Fruit fly (Drosophila melanogaster) whole organism, embryonic: ENCODE data around the gene CG15449.
A peak's percentile ranks its signal among the peaks of the same experiment; 100 is the strongest.

Experiments
- Bdp1 ChIP-seq: fragments of 200-800 bp; sonication (Bioruptor generic); optimal IDR thresholded peaks from 3 replicates; lab custom pipeline; 2016; ENCODE audit warnings: missing biosample characterization, missing genetic modification characterization
- BtbVII ChIP-seq: fragments of 200-800 bp; sonication (Bioruptor generic); optimal IDR thresholded peaks from 3 replicates; lab custom pipeline; 2017; ENCODE audit warnings: missing biosample characterization, mild to moderate bottlenecking, missing genetic modification characterization
- CG11398 ChIP-seq: fragments of 200-800 bp; sonication (Bioruptor generic); optimal IDR thresholded peaks from 2 replicates; lab custom pipeline; 2016; ENCODE audit warnings: missing biosample characterization, missing genetic modification characterization
- CG11696 ChIP-seq: fragments of 200-800 bp; sonication (Bioruptor generic); IDR thresholded peaks from 2 replicates; pipeline ENCODE4 v1.3.6; 2022; ENCODE audit warnings: missing biosample characterization, missing genetic modification characterization
- CG12219 ChIP-seq: fragments of 200-800 bp; sonication (Bioruptor generic); optimal IDR thresholded peaks from 3 replicates; lab custom pipeline; 2018; ENCODE audit warnings: missing biosample characterization, mild to moderate bottlenecking, missing genetic modification characterization
- CG13287 ChIP-seq: fragments of 200-800 bp; sonication (Bioruptor generic); IDR thresholded peaks from 2 replicates; pipeline ENCODE4 v1.3.6; 2022; ENCODE audit warnings: missing biosample characterization, missing genetic modification characterization; ENCODE audit not compliant: partially characterized antibody
- CG1529 ChIP-seq: fragments of 200-800 bp; sonication (Bioruptor generic); optimal IDR thresholded peaks from 3 replicates; lab custom pipeline; 2018; ENCODE audit warnings: missing biosample characterization, missing genetic modification characterization
- CG15601 ChIP-seq: fragments of 200-800 bp; sonication (Bioruptor generic); optimal IDR thresholded peaks from 3 replicates; lab custom pipeline; 2019; ENCODE audit warnings: missing biosample characterization, mild to moderate bottlenecking, missing genetic modification characterization, moderate library complexity
- CG16779 ChIP-seq: fragments of 200-800 bp; sonication (Bioruptor generic); IDR thresholded peaks from 2 replicates; pipeline ENCODE4 v1.3.6; 2022; ENCODE audit warnings: missing biosample characterization, missing genetic modification characterization
- CG18262 ChIP-seq: fragments of 200-800 bp; optimal IDR thresholded peaks from 3 replicates; lab custom pipeline; 2019; ENCODE audit warnings: missing biosample characterization, mild to moderate bottlenecking, missing genetic modification characterization, moderate library complexity
- CG2875 ChIP-seq: fragments of 200-800 bp; sonication (Bioruptor generic); optimal IDR thresholded peaks from 2 replicates; lab custom pipeline; 2017; ENCODE audit warnings: missing biosample characterization, mild to moderate bottlenecking, missing genetic modification characterization, missing genetic modification reagents
- CG33557 ChIP-seq: fragments of 200-800 bp; sonication (Bioruptor generic); optimal IDR thresholded peaks from 2 replicates; lab custom pipeline; 2019; ENCODE audit warnings: missing biosample characterization, mild to moderate bottlenecking, missing genetic modification characterization, moderate library complexity
- CG3726 ChIP-seq: fragments of 200-800 bp; sonication (Bioruptor generic); IDR thresholded peaks from 3 replicates; pipeline ENCODE4, ENCODE4 v1.3.6; 2022; ENCODE audit warnings: missing biosample characterization, missing genetic modification characterization
- CG6765 ChIP-seq: fragments of 200-800 bp; sonication (Bioruptor generic); optimal IDR thresholded peaks from 3 replicates; lab custom pipeline; 2017; ENCODE audit warnings: missing biosample characterization, mild to moderate bottlenecking, missing genetic modification characterization
- CG6791 ChIP-seq: fragments of 200-800 bp; sonication (Bioruptor generic); IDR thresholded peaks from 3 replicates; pipeline ENCODE4 v1.3.6; 2022; ENCODE audit warnings: missing biosample characterization, missing genetic modification characterization; ENCODE audit not compliant: partially characterized antibody
- CG7372 ChIP-seq: fragments of 200-800 bp; sonication (Bioruptor generic); IDR thresholded peaks from 2 replicates; pipeline ENCODE4 v1.3.6; 2022; ENCODE audit warnings: missing biosample characterization, missing genetic modification characterization
- CG7745 ChIP-seq: fragments of 200-800 bp; sonication (Bioruptor generic); optimal IDR thresholded peaks from 2 replicates; lab custom pipeline; 2018; ENCODE audit warnings: missing biosample characterization, mild to moderate bottlenecking, missing genetic modification characterization, moderate library complexity
- CG7987 ChIP-seq: fragments of 200-800 bp; sonication (Bioruptor generic); optimal IDR thresholded peaks from 2 replicates; lab custom pipeline; 2018; ENCODE audit warnings: missing biosample characterization, mild to moderate bottlenecking, missing genetic modification characterization, moderate library complexity
- CG8089 ChIP-seq: fragments of 200-800 bp; sonication (Bioruptor generic); optimal IDR thresholded peaks from 3 replicates; lab custom pipeline; 2016; ENCODE audit warnings: missing biosample characterization, missing genetic modification characterization
- CG8478 ChIP-seq: fragments of >200 bp; optimal IDR thresholded peaks from 2 replicates; lab custom pipeline; 2018
- D ChIP-seq, 2 experiments: fragments of 200-800 bp in 1 of 2; fragments of >200 bp in 1 of 2; sonication (Bioruptor generic) in 1 of 2; optimal IDR thresholded peaks; 2 replicates in 1 of 2; 3 replicates in 1 of 2; lab custom pipeline; 2017; ENCODE audit warnings: mild to moderate bottlenecking in 1 of 2, missing biosample characterization in 1 of 2, missing genetic modification characterization in 1 of 2, missing genetic modification reagents in 1 of 2
- Dek ChIP-seq: fragments of 200-800 bp; sonication (Bioruptor generic); optimal IDR thresholded peaks from 3 replicates; lab custom pipeline; 2019; ENCODE audit warnings: missing biosample characterization, mild to moderate bottlenecking, missing genetic modification characterization, moderate library complexity
- Drgx ChIP-seq: fragments of 200-800 bp; sonication (Bioruptor generic); IDR thresholded peaks from 2 replicates; pipeline ENCODE4 v1.3.6; 2022; ENCODE audit warnings: missing biosample characterization, missing genetic modification characterization
- Eip74EF ChIP-seq, 2 experiments: fragments of 200-800 bp in 1 of 2; fragments of >200 bp in 1 of 2; sonication (Bioruptor generic) in 1 of 2; optimal IDR thresholded peaks; 2 replicates each; lab custom pipeline; 2017 to 2019; ENCODE audit warnings: missing biosample characterization in 2 of 2, missing genetic modification characterization in 2 of 2, mild to moderate bottlenecking in 1 of 2, moderate library complexity in 1 of 2
- Fer1 ChIP-seq: fragments of 200-800 bp; sonication (Bioruptor generic); optimal IDR thresholded peaks from 2 replicates; lab custom pipeline; 2017; ENCODE audit warnings: missing biosample characterization, mild to moderate bottlenecking, missing genetic modification characterization
- Fer3 ChIP-seq: fragments of 200-800 bp; sonication (Bioruptor generic); optimal IDR thresholded peaks from 2 replicates; lab custom pipeline; 2018; ENCODE audit warnings: missing biosample characterization, mild to moderate bottlenecking, missing genetic modification characterization, moderate library complexity
- HHEX ChIP-seq: fragments of 200-800 bp; sonication (Bioruptor generic); optimal IDR thresholded peaks from 3 replicates; lab custom pipeline; 2017; ENCODE audit warnings: missing biosample characterization, mild to moderate bottlenecking, missing genetic modification characterization, missing genetic modification reagents
- Hr39 ChIP-seq: fragments of >200 bp; optimal IDR thresholded peaks from 2 replicates; lab custom pipeline; 2017
- Hr51 ChIP-seq, 2 experiments: fragments of 200-800 bp; sonication (Bioruptor generic); optimal IDR thresholded peaks; 2 replicates in 1 of 2; 3 replicates in 1 of 2; lab custom pipeline; 2016 to 2018; ENCODE audit warnings: missing biosample characterization in 2 of 2, missing genetic modification characterization in 2 of 2, mild to moderate bottlenecking in 1 of 2, moderate library complexity in 1 of 2
- Optix ChIP-seq: fragments of 200-800 bp; sonication (Bioruptor generic); IDR thresholded peaks from 3 replicates; pipeline ENCODE4 v1.3.6; 2022; ENCODE audit warnings: missing biosample characterization, missing genetic modification characterization
- Side ChIP-seq: fragments of 200-800 bp; sonication (Bioruptor generic); optimal IDR thresholded peaks from 2 replicates; lab custom pipeline; 2016; ENCODE audit warnings: missing biosample characterization, missing genetic modification characterization
- ash1 ChIP-seq: fragments of 200-800 bp; sonication (Bioruptor generic); optimal IDR thresholded peaks from 2 replicates; lab custom pipeline; 2018; ENCODE audit warnings: missing biosample characterization, mild to moderate bottlenecking, missing genetic modification characterization
- ato ChIP-seq: fragments of 200-800 bp; sonication (Bioruptor generic); IDR thresholded peaks from 2 replicates; pipeline ENCODE4 v1.3.6; 2022; ENCODE audit warnings: missing biosample characterization, missing genetic modification characterization; ENCODE audit not compliant: partially characterized antibody
- caup ChIP-seq: fragments of 200-800 bp; sonication (Bioruptor generic); optimal IDR thresholded peaks from 3 replicates; lab custom pipeline; 2017; ENCODE audit warnings: missing biosample characterization, mild to moderate bottlenecking, missing genetic modification characterization, moderate library complexity; ENCODE audit not compliant: severe bottlenecking
- crol ChIP-seq: fragments of 200-800 bp; sonication (Bioruptor generic); IDR thresholded peaks from 2 replicates; pipeline ENCODE4 v1.3.6; 2022; ENCODE audit warnings: missing biosample characterization, missing genetic modification characterization
- grau ChIP-seq: fragments of 200-800 bp; optimal IDR thresholded peaks from 3 replicates; lab custom pipeline; 2019; ENCODE audit warnings: missing biosample characterization, mild to moderate bottlenecking, missing genetic modification characterization, moderate library complexity
- hkb ChIP-seq, 2 experiments: fragments of 200-800 bp in 1 of 2; fragments of >200 bp in 1 of 2; sonication (Bioruptor generic) in 1 of 2; IDR thresholded peaks in 1 of 2; optimal IDR thresholded peaks in 1 of 2; 2 replicates each; pipeline versions ENCODE4 v1.3.6 to Lab custom; 2017 to 2022; ENCODE audit warnings: missing biosample characterization in 1 of 2, missing genetic modification characterization in 1 of 2
- lov ChIP-seq, 2 experiments: fragments of 200-800 bp in 1 of 2; fragments of >200 bp in 1 of 2; sonication (Bioruptor generic) in 1 of 2; IDR thresholded peaks in 1 of 2; optimal IDR thresholded peaks in 1 of 2; 2 replicates in 1 of 2; 3 replicates in 1 of 2; pipeline versions ENCODE4 v1.3.6 to Lab custom; 2017 to 2022; ENCODE audit warnings: missing biosample characterization in 1 of 2, missing genetic modification characterization in 1 of 2
- pan ChIP-seq, 4 experiments: fragments of >200 bp in 3 of 4; fragments of 200-800 bp in 1 of 4; sonication (Bioruptor generic) in 1 of 4; optimal IDR thresholded peaks in 3 of 4; IDR thresholded peaks in 1 of 4; 2 replicates each; pipeline versions ENCODE4 v1.3.6 to Lab custom; 2017 to 2022; ENCODE audit warnings: missing biosample characterization in 2 of 4, missing genetic modification characterization in 2 of 4, mixed read lengths in 1 of 4
- prd ChIP-seq, 3 experiments: fragments of >200 bp in 2 of 3; fragments of 200-800 bp in 1 of 3; sonication (Bioruptor generic) in 1 of 3; optimal IDR thresholded peaks in 2 of 3; IDR thresholded peaks in 1 of 3; 2 replicates in 2 of 3; 3 replicates in 1 of 3; pipeline versions ENCODE4 v1.3.6 to Lab custom; 2017 to 2022; ENCODE audit warnings: missing biosample characterization in 1 of 3, missing genetic modification characterization in 1 of 3
- pum ChIP-seq: fragments of 200-800 bp; sonication (Bioruptor generic); optimal IDR thresholded peaks from 2 replicates; lab custom pipeline; 2016; ENCODE audit warnings: missing biosample characterization, missing genetic modification characterization
- sd ChIP-seq: fragments of 200-800 bp; sonication (Bioruptor generic); optimal IDR thresholded peaks from 3 replicates; lab custom pipeline; 2018; ENCODE audit warnings: missing biosample characterization, mild to moderate bottlenecking, missing genetic modification characterization, moderate library complexity
- sna ChIP-seq: fragments of 200-800 bp; sonication (Bioruptor generic); IDR thresholded peaks from 2 replicates; pipeline ENCODE4 v1.3.6; 2022; ENCODE audit warnings: missing biosample characterization, missing genetic modification characterization; ENCODE audit not compliant: partially characterized antibody
- trh ChIP-seq: fragments of 200-800 bp; sonication (Bioruptor generic); optimal IDR thresholded peaks from 2 replicates; lab custom pipeline; 2016; ENCODE audit warnings: missing biosample characterization, missing genetic modification characterization
- ttk ChIP-seq: fragments of 200-800 bp; sonication (Bioruptor generic); IDR thresholded peaks from 2 replicates; pipeline ENCODE4 v2.1.2; 2022; ENCODE audit warnings: missing biosample characterization, missing genetic modification characterization

CG15449 gene

DNA sequence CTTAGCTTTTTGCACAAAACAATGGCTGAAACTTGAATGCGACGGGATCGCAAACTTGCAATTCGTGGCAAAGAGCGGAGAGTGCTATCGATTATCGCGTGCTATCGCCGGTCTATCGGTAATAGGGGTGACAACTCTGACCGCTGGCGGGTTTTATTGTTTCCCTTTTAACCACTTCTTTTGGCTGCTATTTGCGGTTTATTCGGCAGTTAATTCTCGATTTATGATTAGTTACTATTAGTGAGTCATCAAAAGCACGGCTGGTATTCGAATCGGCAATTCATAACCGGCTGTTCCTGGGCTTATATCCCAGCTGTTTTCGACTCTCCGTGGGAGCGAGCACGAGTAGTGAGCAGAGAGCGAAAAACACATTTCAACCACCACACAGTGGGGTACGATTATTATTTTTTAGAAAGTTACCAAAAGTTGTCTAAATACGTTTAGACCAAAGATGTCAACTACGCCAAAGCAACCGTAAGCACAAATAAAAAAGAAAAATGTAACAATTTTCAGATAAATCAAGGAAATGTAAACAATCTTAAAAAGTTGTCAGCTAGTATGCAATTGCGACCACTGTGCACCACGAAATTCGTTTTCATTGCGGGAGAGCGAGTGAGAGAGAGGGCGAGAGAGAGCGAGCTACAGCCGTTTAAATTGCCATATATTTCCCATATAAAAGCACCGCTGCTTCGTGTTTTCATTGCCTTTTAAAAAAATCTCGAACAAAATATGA is 13.6 kb upstream of the CG15449 start, which contains the start of the genes Stt3A and bves (continued):
- TF ChIP-seq CG1529 (GFP tag; lab: Kevin White, UChicago), result peak; percentile 98
- peak; percentile 98 for TF ChIP-seq CG33557 (GFP tag; lab: Kevin White, UChicago)
- peak; percentile 99 for TF ChIP-seq CG11398 (GFP tag; lab: Kevin White, UChicago)
- TF ChIP-seq trh (GFP tag; lab: Kevin White, UChicago), result peak; percentile 94
- TF ChIP-seq Side (GFP tag; lab: Kevin White, UChicago), result peak; percentile 99
- peak; percentile 75 for TF ChIP-seq sna (GFP tag; lab: Robert Waterston, UW)
- TF ChIP-seq BtbVII (GFP tag; lab: Kevin White, UChicago), result peak; percentile 99
- no peak for TF ChIP-seq CG8478 (lab: Kevin White, UChicago)
- peak; percentile 97 for TF ChIP-seq Dek (tag; lab: Kevin White, UChicago)
- peak; percentile 64 for TF ChIP-seq crol (GFP tag; lab: Robert Waterston, UW)
- TF ChIP-seq ttk (GFP tag; lab: Robert Waterston, UW), result peak; percentile 95
- TF ChIP-seq Fer1 (GFP tag; lab: Kevin White, UChicago), result peak; percentile 99
- no peak for TF ChIP-seq lov (optimal IDR thresholded peaks at IDR 0.05; lab: Kevin White, UChicago)
- peak; percentile 97 for TF ChIP-seq lov (GFP tag; IDR thresholded peaks at IDR 0.05; lab: Robert Waterston, UW)
- no peak for TF ChIP-seq prd (optimal IDR thresholded peaks at IDR 0.05; lab: Kevin White, UChicago)
- TF ChIP-seq prd (GFP tag; IDR thresholded peaks at IDR 0.05; lab: Robert Waterston, UW), result peak; percentile 98
- peak; percentile 93 for TF ChIP-seq sd
- TF ChIP-seq Hr39 (lab: Kevin White, UChicago), result no peak
- peak; percentile 98 for TF ChIP-seq CG6765 (GFP tag; lab: Kevin White, UChicago)
- TF ChIP-seq CG12219 (GFP tag; lab: Kevin White, UChicago), result peak; percentile 99
- TF ChIP-seq Hr51 (GFP tag; optimal IDR thresholded peaks at IDR 0.05; lab: Kevin White, UChicago), result peak; percentile 98 to 99
- TF ChIP-seq Optix, result peak; percentile 96
- TF ChIP-seq CG3726 (GFP tag; lab: Robert Waterston, UW), result peak; percentile 95
- peak; percentile 98 for TF ChIP-seq pum
- TF ChIP-seq CG2875, result peak; percentile 99
- peak; percentile 98 for TF ChIP-seq HHEX (GFP tag; lab: Kevin White, UChicago)
- TF ChIP-seq Drgx, result peak; percentile 98
- peak; percentile 95 for TF ChIP-seq CG7372 (GFP tag; lab: Robert Waterston, UW)
- TF ChIP-seq CG18262, result peak; percentile 99
- peak; percentile 98 for TF ChIP-seq CG8089 (GFP tag; lab: Kevin White, UChicago)
- peak; percentile 74 for TF ChIP-seq CG6791
- TF ChIP-seq hkb (optimal IDR thresholded peaks at IDR 0.05; lab: Kevin White, UChicago), result no peak
- peak; percentile 99 for TF ChIP-seq hkb (GFP tag; IDR thresholded peaks at IDR 0.05; lab: Robert Waterston, UW)
- TF ChIP-seq pan (optimal IDR thresholded peaks at IDR 0.05; lab: Kevin White, UChicago), result no peak
- TF ChIP-seq pan (GFP tag; optimal IDR thresholded peaks at IDR 0.05 in 1 of 2, IDR thresholded peaks at IDR 0.05 in 1 of 2), result peak in 1 of 2 experiments; percentile 97
- peak; percentile 98 for TF ChIP-seq grau (tag; lab: Kevin White, UChicago)
- peak; percentile 92 for TF ChIP-seq ash1 (GFP tag; lab: Kevin White, UChicago)
- TF ChIP-seq D (optimal IDR thresholded peaks at IDR 0.05; lab: Kevin White, UChicago), result no peak
- peak; percentile 97 for TF ChIP-seq D (GFP tag; optimal IDR thresholded peaks at IDR 0.05; lab: Kevin White, UChicago)
- peak in 1 of 2 experiments; percentile 98 for TF ChIP-seq Eip74EF (GFP tag; optimal IDR thresholded peaks at IDR 0.05; lab: Kevin White, UChicago)
- peak; percentile 97 for TF ChIP-seq caup
- TF ChIP-seq CG11696 (GFP tag; lab: Robert Waterston, UW), result peak; percentile 94
- peak; percentile 98 for TF ChIP-seq CG15601 (tag; lab: Kevin White, UChicago)
- peak; percentile 79 for TF ChIP-seq CG13287
- peak; percentile 98 for TF ChIP-seq Fer3 (tag; lab: Kevin White, UChicago)
- TF ChIP-seq Bdp1 (GFP tag; lab: Kevin White, UChicago), result peak; percentile 95
- TF ChIP-seq ato, result peak; percentile 25
- peak; percentile 87 for TF ChIP-seq CG7745 (tag; lab: Kevin White, UChicago)
- peak; percentile 92 for TF ChIP-seq CG16779 (GFP tag; lab: Robert Waterston, UW)
- TF ChIP-seq CG7987, result peak; percentile 96
